Fruit fly (Drosophila melanogaster): ENCODE data around the gene Tudor-SN.

Tudor-SN gene

dm6 chr3L:223019-223902 is 40.9 kb downstream of the Tudor-SN start, which contains the start of the genes pyx and CG33229:
TSS of gene pyx (minus strand) at chr3L:223069.
TSS of gene CG33229 (plus strand) at chr3L:223852.
- no peak for TF ChIP-seq Dll (optimal IDR thresholded peaks at IDR 0.05)
- no peak for TF ChIP-seq psq (optimal IDR thresholded peaks at IDR 0.05)
- no peak for TF ChIP-seq pan (optimal IDR thresholded peaks at IDR 0.05)

dm6 chr3L:217480-218118 is 46.6 kb downstream of the Tudor-SN start, which contains the start of gene CG13877:
TSS of gene CG13877 (plus strand) at chr3L:218068.
- TF ChIP-seq psq (optimal IDR thresholded peaks at IDR 0.05) (no peak), usp (GFP tag; optimal IDR thresholded peaks at IDR 0.05) (no peak), Dll (optimal IDR thresholded peaks at IDR 0.05) (no peak), EcR (GFP tag; optimal IDR thresholded peaks at IDR 0.05) (no peak), pan (optimal IDR thresholded peaks at IDR 0.05) (no peak), CG8478 (optimal IDR thresholded peaks at IDR 0.05) (no peak)

dm6 chr3L:216325-216724 is 47.9 kb downstream of the Tudor-SN start, which contains the start of gene Kaz1-ORFB:
TSS of gene Kaz1-ORFB (plus strand) at chr3L:216625.
- no peak for TF ChIP-seq CG8478 (optimal IDR thresholded peaks at IDR 0.05)
- no peak for TF ChIP-seq Dll (optimal IDR thresholded peaks at IDR 0.05)
- no peak for TF ChIP-seq pan (optimal IDR thresholded peaks at IDR 0.05)
- no peak for TF ChIP-seq psq (optimal IDR thresholded peaks at IDR 0.05)
- TF ChIP-seq usp (GFP tag; optimal IDR thresholded peaks at IDR 0.05), result no peak
- TF ChIP-seq EcR (GFP tag; optimal IDR thresholded peaks at IDR 0.05), result no peak

dm6 chr3L:212520-212919 is 51.7 kb downstream of the Tudor-SN start, which contains the start of the genes thoc7 and Dis3l2:
TSS of gene thoc7 (minus strand) at chr3L:212687.
TSS of gene Dis3l2 (plus strand) at chr3L:212709.
- no peak for TF ChIP-seq pan (optimal IDR thresholded peaks at IDR 0.05)
- no peak for TF ChIP-seq psq (optimal IDR thresholded peaks at IDR 0.05)
- TF ChIP-seq usp (GFP tag; optimal IDR thresholded peaks at IDR 0.05), result no peak
- no peak for TF ChIP-seq Dll (optimal IDR thresholded peaks at IDR 0.05)

- TF ChIP-seq psq (optimal IDR thresholded peaks at IDR 0.05), result no peak
- no peak for TF ChIP-seq CG8478 (optimal IDR thresholded peaks at IDR 0.05)
- no peak for TF ChIP-seq Dll (optimal IDR thresholded peaks at IDR 0.05)
- no peak for TF ChIP-seq EcR (GFP tag; optimal IDR thresholded peaks at IDR 0.05)
- TF ChIP-seq usp (GFP tag; optimal IDR thresholded peaks at IDR 0.05), result no peak
- TF ChIP-seq pan (optimal IDR thresholded peaks at IDR 0.05), result no peak
Measured at dm6 chr3L:211200-211599, 53.0 kb downstream of the Tudor-SN start, which contains the start of gene Prp4k. TSS of gene Prp4k (minus strand) at chr3L:211457.

Data from whole organism.